Fruit fly (Drosophila melanogaster) S2 (cell line): ENCODE results near the gene Ubqn.

ENCODE experiments used
- CG8478 ChIP-seq: fragments of >200 bp; optimal IDR thresholded peaks from 2 replicates; lab custom pipeline; 2018
- CTCF ChIP-seq, 2 experiments: fragments of >200 bp; optimal IDR thresholded peaks; 2 replicates each; lab custom pipeline; 2018

DNA sequence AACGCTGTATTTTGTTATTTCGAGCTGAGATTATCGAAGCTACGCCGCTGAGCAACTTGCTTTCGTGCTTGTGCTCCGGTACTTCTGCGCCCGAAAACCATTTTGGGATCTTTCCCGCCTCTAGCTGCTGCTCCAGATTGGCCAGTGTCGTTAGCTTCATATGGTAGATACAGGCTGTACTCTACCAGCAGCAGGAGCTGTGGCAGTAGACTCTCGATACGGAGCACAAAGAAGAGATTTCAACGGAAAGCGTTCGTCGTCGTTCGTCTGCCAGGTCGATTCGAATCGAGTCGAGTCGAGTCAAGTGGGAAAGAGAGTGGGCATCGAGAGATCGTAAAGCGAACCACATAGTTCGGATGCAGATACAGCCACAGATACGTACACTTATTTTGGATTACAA, 31.2 kb downstream of the Ubqn start:
- TF ChIP-seq CG8478 (lab: Kevin White, UChicago) (no peak), CTCF (optimal IDR thresholded peaks at IDR 0.05; lab: Kevin White, UChicago) (no peak)
